Worm (Caenorhabditis elegans): ENCODE results near the gene C34F11.8.

C34F11.8 gene

ce11 chrII:5163283-5163682, 47.5 kb downstream of the C34F11.8 start, which contains the start of gene srb-5 (continued):
- TF ChIP-seq saeg-2 (GFP tag; IDR thresholded peaks at IDR 0.05) (no peak), lsy-2 (tag; optimal IDR thresholded peaks at IDR 0.05) (no peak), lin-39 (tag; optimal IDR thresholded peaks at IDR 0.05) (no peak), mxl-2 (GFP tag; conservative IDR thresholded peaks at IDR 0.05) (no peak), hmg-1.1 (GFP tag; IDR thresholded peaks at IDR 0.05) (no peak)

- TF ChIP-seq ceh-82 (tag; optimal IDR thresholded peaks at IDR 0.05) (no peak), zip-11 (GFP tag; IDR thresholded peaks at IDR 0.05) (no peak), skn-1 (tag; optimal IDR thresholded peaks at IDR 0.05) (no peak), ceh-28 (tag; optimal IDR thresholded peaks at IDR 0.05) (no peak), pha-4 (GFP tag; IDR thresholded peaks at IDR 0.05) (no peak), pha-4 (tag; optimal IDR thresholded peaks at IDR 0.05) (no peak), daf-8 (GFP tag; IDR thresholded peaks at IDR 0.05) (no peak), nhr-41 (GFP tag; IDR thresholded peaks at IDR 0.05) (no peak), D1046.2 (GFP tag; IDR thresholded peaks at IDR 0.05) (no peak), F10B5.3 (tag; optimal IDR thresholded peaks at IDR 0.05) (no peak), egl-27 (tag; optimal IDR thresholded peaks at IDR 0.05) (no peak), rbr-2 (tag; optimal IDR thresholded peaks at IDR 0.05) (no peak), T20F7.1 (GFP tag; optimal IDR thresholded peaks at IDR 0.05) (no peak), ztf-11 (tag; optimal IDR thresholded peaks at IDR 0.05) (no peak)
These were observed 49.7 kb downstream of the C34F11.8 start, which contains the start of gene C27D6.11 for ce11 chrII:5161102-5161501. Gene C27D6.11 (minus strand): TSS chrII:5161202.
